Worm (Caenorhabditis elegans) whole organism, L2 larva: Measurements from ENCODE around the gene gtf-2E1.
A peak's percentile ranks its signal among the peaks of the same experiment; 100 is the strongest.

Source experiments
- C34F6.9 ChIP-seq: fragments of 150-350 bp; optimal IDR thresholded peaks from 2 replicates; lab custom pipeline; 2014; ENCODE audit warnings: missing biosample characterization, missing genetic modification characterization
- F13H6.1 ChIP-seq: sonication (generic microtip); optimal IDR thresholded peaks from 2 replicates; lab custom pipeline; 2016; ENCODE audit warnings: missing genetic modification characterization, missing compliant biosample characterization
- R02D3.7 ChIP-seq: fragments of 150-350 bp; optimal IDR thresholded peaks from 2 replicates; lab custom pipeline; 2014; ENCODE audit warnings: missing biosample characterization, missing genetic modification characterization
- Y55F3AM.14 ChIP-seq: fragments of 200-800 bp; sonication (Bioruptor generic); optimal IDR thresholded peaks from 2 replicates; lab custom pipeline; 2018; ENCODE audit warnings: mild to moderate bottlenecking, missing genetic modification characterization, missing compliant biosample characterization
- alr-1 ChIP-seq: fragments of 150-350 bp; optimal IDR thresholded peaks from 2 replicates; lab custom pipeline; 2014; ENCODE audit warnings: missing biosample characterization, missing genetic modification characterization
- aly-2 ChIP-seq: fragments of 150-350 bp; optimal IDR thresholded peaks from 2 replicates; lab custom pipeline; 2014; ENCODE audit warnings: missing biosample characterization, missing genetic modification characterization
- blmp-1 ChIP-seq: sonication (generic microtip); optimal IDR thresholded peaks from 2 replicates; lab custom pipeline; 2017; ENCODE audit warnings: missing genetic modification characterization, mild to moderate bottlenecking, missing compliant biosample characterization, antibody characterized with exemption, moderate library complexity; ENCODE audit not compliant: insufficient read depth
- ceh-16 ChIP-seq: fragments of 150-350 bp; optimal IDR thresholded peaks from 2 replicates; lab custom pipeline; 2014; ENCODE audit warnings: missing biosample characterization, missing genetic modification characterization
- ceh-82 ChIP-seq: fragments of 150-350 bp; optimal IDR thresholded peaks from 2 replicates; lab custom pipeline; 2014; ENCODE audit warnings: missing biosample characterization, missing genetic modification characterization
- crh-2 ChIP-seq: sonication (generic microtip); optimal IDR thresholded peaks from 2 replicates; lab custom pipeline; 2017; ENCODE audit warnings: missing biosample characterization, missing genetic modification characterization
- elt-1 ChIP-seq: fragments of 150-350 bp; optimal IDR thresholded peaks from 2 replicates; lab custom pipeline; 2014; ENCODE audit warnings: missing biosample characterization, missing genetic modification characterization
- elt-3 ChIP-seq: sonication (generic microtip); optimal IDR thresholded peaks from 2 replicates; lab custom pipeline; 2017; ENCODE audit warnings: missing biosample characterization, missing genetic modification characterization
- fos-1 ChIP-seq: fragments of 150-350 bp; optimal IDR thresholded peaks from 2 replicates; lab custom pipeline; 2014; ENCODE audit warnings: missing biosample characterization, missing genetic modification characterization
- lin-11 ChIP-seq: fragments of 150-350 bp; sonication (generic microtip); optimal IDR thresholded peaks from 2 replicates; lab custom pipeline; 2014; ENCODE audit warnings: missing biosample characterization, missing genetic modification characterization, inconsistent platforms, mixed read lengths
- lsy-2 ChIP-seq, 2 experiments: fragments of 150-350 bp in 1 of 2; sonication (generic microtip) in 1 of 2; optimal IDR thresholded peaks; 2 replicates each; lab custom pipeline; 2014 to 2017; ENCODE audit warnings: missing biosample characterization in 2 of 2, missing genetic modification characterization in 2 of 2
- nhr-10 ChIP-seq: sonication (generic microtip); optimal IDR thresholded peaks from 2 replicates; lab custom pipeline; 2017; ENCODE audit warnings: missing biosample characterization, missing genetic modification characterization
- nhr-12 ChIP-seq: fragments of 150-350 bp; optimal IDR thresholded peaks from 2 replicates; lab custom pipeline; 2014; ENCODE audit warnings: missing biosample characterization, missing genetic modification characterization
- nhr-129 ChIP-seq: fragments of 150-350 bp; optimal IDR thresholded peaks from 2 replicates; lab custom pipeline; 2014; ENCODE audit warnings: missing biosample characterization, missing genetic modification characterization
- nhr-21 ChIP-seq: fragments of 150-350 bp; optimal IDR thresholded peaks from 2 replicates; lab custom pipeline; 2014; ENCODE audit warnings: missing biosample characterization, missing genetic modification characterization
- nhr-237 ChIP-seq: fragments of 150-350 bp; optimal IDR thresholded peaks from 2 replicates; lab custom pipeline; 2014; ENCODE audit warnings: missing biosample characterization, missing genetic modification characterization
- nhr-6 ChIP-seq: fragments of 150-350 bp; optimal IDR thresholded peaks from 2 replicates; lab custom pipeline; 2014; ENCODE audit warnings: missing biosample characterization, missing genetic modification characterization
- nhr-77 ChIP-seq: fragments of 150-350 bp; optimal IDR thresholded peaks from 2 replicates; lab custom pipeline; 2014; ENCODE audit warnings: missing biosample characterization, missing genetic modification characterization
- peb-1 ChIP-seq: fragments of 150-350 bp; optimal IDR thresholded peaks from 2 replicates; lab custom pipeline; 2014; ENCODE audit warnings: missing biosample characterization, missing genetic modification characterization
- unc-39 ChIP-seq: fragments of 150-350 bp; optimal IDR thresholded peaks from 2 replicates; lab custom pipeline; 2014; ENCODE audit warnings: missing biosample characterization, missing genetic modification characterization
- unc-55 ChIP-seq: fragments of 150-350 bp; sonication (generic microtip); optimal IDR thresholded peaks from 3 replicates; lab custom pipeline; 2014; ENCODE audit warnings: missing biosample characterization, missing genetic modification reagents, missing genetic modification characterization
- unc-62 ChIP-seq: fragments of 150-350 bp; optimal IDR thresholded peaks from 2 replicates; lab custom pipeline; 2014; ENCODE audit warnings: missing biosample characterization, missing genetic modification reagents, missing genetic modification characterization
- zag-1 ChIP-seq: fragments of 150-350 bp; optimal IDR thresholded peaks from 2 replicates; lab custom pipeline; 2014; ENCODE audit warnings: missing biosample characterization, missing genetic modification characterization
- ztf-11 ChIP-seq: sonication (generic microtip); optimal IDR thresholded peaks from 2 replicates; lab custom pipeline; 2017; ENCODE audit warnings: missing biosample characterization, missing genetic modification characterization

The gtf-2E1 gene

DNA sequence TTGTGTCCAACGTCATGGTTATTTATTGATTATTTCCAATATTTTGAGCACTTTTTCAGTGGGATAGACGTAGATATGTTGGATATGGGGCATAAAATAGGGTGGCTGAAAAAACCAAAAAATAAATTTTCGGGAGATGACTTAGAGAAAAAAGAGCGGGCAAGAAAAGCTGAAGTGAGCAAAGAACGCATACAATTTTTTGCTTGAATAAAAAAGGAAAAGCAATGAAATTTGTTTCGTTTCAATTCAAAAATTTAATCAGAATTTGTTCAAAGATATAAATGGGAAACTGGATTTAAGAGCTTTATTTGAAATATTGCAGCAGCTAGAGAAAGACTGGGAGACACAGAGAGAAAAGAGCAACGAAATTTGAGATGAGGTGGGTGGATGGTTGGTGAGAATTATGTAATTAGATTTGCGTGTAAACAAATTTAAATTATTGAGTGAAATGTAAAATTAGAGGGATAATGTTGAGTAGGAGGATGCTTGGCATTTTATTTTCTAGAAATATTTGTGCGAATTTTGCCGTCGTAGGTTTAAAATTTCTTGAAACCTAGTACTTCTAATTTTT, 36.6 kb downstream of the gtf-2E1 start, which contains the start of the genes T28F3.11 and slc-17.4:
Gene T28F3.11 (minus strand): TSS at position 51 of the 571 bp plus-strand sequence.
Gene slc-17.4 (minus strand): TSS at position 105 of the 571 bp plus-strand sequence.
- TF ChIP-seq unc-55 (peak; percentile 4), F13H6.1 (no peak)

DNA sequence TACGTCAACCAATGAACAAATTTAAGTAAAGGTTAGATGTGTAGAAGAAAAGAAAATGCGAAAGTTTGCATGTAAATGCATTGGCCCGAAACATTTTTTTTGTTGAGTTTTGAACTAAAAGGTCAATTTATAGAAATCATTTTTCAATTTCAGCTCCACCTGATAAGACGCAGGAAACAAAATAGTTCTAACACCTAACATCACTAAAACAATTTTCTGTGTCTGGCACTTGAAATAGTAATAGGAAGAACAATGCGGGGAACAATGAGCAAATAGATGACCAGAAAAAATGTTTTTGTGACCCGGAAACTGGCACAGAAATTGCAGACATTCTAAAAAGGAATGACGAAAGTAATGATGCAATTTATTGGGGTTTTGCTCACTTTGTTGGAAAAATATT, 37.2 kb downstream of the gtf-2E1 start:
- peak; percentile 43 for TF ChIP-seq nhr-129 (tag; lab: Kevin White, UChicago)
- no peak for TF ChIP-seq nhr-237 (tag; lab: Kevin White, UChicago)
- TF ChIP-seq fos-1 (tag; lab: Kevin White, UChicago): peak; percentile 23

DNA sequence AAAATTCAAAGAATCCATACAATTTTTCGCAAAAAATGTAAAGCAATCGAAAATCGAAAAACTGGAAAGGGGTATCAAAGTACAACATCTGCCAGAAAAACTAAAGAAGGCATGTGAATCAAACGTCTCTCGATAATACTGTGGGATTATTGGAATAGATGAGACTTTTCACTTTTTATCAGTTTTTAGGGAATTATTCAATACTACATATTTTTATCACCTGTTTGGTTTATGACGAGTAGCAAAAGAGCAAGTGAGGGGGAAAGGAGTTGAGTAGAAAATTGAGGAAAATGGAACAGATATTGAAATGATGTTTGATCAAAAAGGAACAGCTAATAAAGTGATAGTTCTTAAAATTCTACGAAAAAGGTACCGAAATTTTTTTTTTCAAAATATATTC, 38.0 kb downstream of the gtf-2E1 start:
- TF ChIP-seq lsy-2 (tag; optimal IDR thresholded peaks at IDR 0.05; lab: Kevin White, UChicago) (no peak), elt-1 (no peak), C34F6.9 (tag; lab: Kevin White, UChicago) (no peak), unc-55 (peak; percentile 11), ztf-11 (tag; lab: Kevin White, UChicago) (no peak), elt-3 (tag; lab: Kevin White, UChicago) (no peak), unc-62 (GFP tag; lab: Kevin White, UChicago) (no peak)

DNA sequence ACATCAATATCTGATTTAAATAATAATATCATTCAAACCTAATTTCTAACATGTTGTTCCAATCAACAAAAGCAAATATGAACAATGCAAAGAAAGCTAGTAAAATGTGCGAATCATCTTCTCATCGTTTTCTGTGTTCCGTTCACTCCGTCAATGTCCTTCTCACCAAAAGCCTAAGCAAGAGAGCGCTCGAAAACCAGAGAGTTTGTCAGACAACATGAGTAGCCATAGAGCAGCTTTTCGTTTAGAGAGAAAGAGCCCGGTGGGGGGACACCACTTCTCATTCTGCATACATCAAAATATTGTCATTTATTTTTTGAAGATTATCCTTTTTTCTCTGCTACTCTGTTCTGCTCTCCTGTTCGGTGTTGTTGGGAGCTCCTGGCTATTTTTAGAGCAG, 38.6 kb downstream of the gtf-2E1 start:
- TF ChIP-seq nhr-21 (tag; lab: Kevin White, UChicago): no peak
- TF ChIP-seq nhr-129 (tag; lab: Kevin White, UChicago): peak; percentile 20
- TF ChIP-seq elt-1: no peak
- peak; percentile 72 for TF ChIP-seq unc-55
- peak; percentile 69 for TF ChIP-seq C34F6.9 (tag; lab: Kevin White, UChicago)
- TF ChIP-seq fos-1 (tag; lab: Kevin White, UChicago): no peak
- TF ChIP-seq ceh-16: no peak
- no peak for TF ChIP-seq zag-1 (tag; lab: Kevin White, UChicago)
- TF ChIP-seq, all 48 proteins: peak for 3

DNA sequence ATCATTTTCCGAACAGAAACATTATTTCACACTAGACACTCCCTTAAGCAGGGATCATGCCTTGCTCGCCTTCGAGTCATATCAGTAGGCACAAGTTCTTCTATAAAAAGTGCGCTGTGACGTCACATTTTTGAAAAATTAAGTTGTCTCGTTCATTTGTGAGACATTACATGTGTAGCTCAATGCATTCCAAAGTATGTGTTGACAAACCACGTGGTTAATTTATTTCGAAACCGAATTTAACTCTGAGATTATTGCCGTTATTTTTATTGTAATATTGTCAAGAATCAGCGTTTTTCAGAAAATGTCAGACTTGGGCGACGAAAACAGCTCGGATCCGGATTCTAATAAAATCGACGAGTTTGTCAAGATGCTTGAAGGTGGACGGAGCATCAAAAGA, 39.4 kb downstream of the gtf-2E1 start, which contains the start of gene T28F3.5:
Gene T28F3.5 (plus strand): TSS at position 301 of the 400 bp plus-strand sequence.
- TF ChIP-seq nhr-77 (tag; lab: Kevin White, UChicago): no peak
- no peak for TF ChIP-seq unc-55
- TF ChIP-seq aly-2 (tag; lab: Kevin White, UChicago): no peak
- no peak for TF ChIP-seq unc-39

DNA sequence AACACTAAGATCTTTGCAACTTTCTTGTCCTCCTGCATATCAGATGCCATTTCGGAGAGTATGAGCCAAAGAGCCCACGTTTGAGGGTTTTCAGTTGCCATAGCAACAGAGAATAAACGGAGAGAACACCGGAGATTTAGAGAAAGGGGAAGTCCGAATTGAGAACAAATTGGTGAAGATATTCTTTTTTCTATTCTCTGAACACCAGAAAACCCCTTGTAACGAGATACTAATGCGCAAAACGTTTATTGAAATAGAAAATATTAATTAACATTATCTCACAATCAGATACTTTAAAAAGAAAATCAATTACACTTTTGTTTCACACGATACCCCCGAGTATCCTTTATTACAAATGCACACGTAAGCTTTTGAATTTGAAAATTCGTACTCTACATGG, 46.8 kb downstream of the gtf-2E1 start, which contains the start of gene ifta-2:
Gene ifta-2 (minus strand): TSS at position 101 of the 400 bp plus-strand sequence.
- no peak for TF ChIP-seq C34F6.9 (tag; lab: Kevin White, UChicago)
- no peak for TF ChIP-seq F13H6.1
- no peak for TF ChIP-seq alr-1 (tag; lab: Kevin White, UChicago)
- no peak for TF ChIP-seq crh-2 (tag; lab: Kevin White, UChicago)
- TF ChIP-seq Y55F3AM.14: no peak
- TF ChIP-seq nhr-12 (tag; lab: Kevin White, UChicago): no peak
- no peak for TF ChIP-seq ztf-11 (tag; lab: Kevin White, UChicago)
- no peak for TF ChIP-seq lin-11 (tag; lab: Kevin White, UChicago)
- no peak for TF ChIP-seq nhr-77 (tag; lab: Kevin White, UChicago)
- no peak for TF ChIP-seq nhr-21 (tag; lab: Kevin White, UChicago)
- no peak for TF ChIP-seq nhr-6 (tag; lab: Kevin White, UChicago)
- TF ChIP-seq unc-62 (GFP tag; lab: Kevin White, UChicago): no peak
- no peak for TF ChIP-seq nhr-10 (tag; lab: Kevin White, UChicago)
- TF ChIP-seq blmp-1 (tag; lab: Kevin White, UChicago): no peak
- no peak for TF ChIP-seq zag-1 (tag; lab: Kevin White, UChicago)
- TF ChIP-seq unc-55: no peak
- no peak for TF ChIP-seq ceh-82
- no peak for TF ChIP-seq R02D3.7
- TF ChIP-seq peb-1 (tag; lab: Kevin White, UChicago): no peak
- TF ChIP-seq, all 48 proteins: peak for 0
